Fruit fly (Drosophila melanogaster): ENCODE results near the gene Nup93-1.

Gene Nup93-1

DNA sequence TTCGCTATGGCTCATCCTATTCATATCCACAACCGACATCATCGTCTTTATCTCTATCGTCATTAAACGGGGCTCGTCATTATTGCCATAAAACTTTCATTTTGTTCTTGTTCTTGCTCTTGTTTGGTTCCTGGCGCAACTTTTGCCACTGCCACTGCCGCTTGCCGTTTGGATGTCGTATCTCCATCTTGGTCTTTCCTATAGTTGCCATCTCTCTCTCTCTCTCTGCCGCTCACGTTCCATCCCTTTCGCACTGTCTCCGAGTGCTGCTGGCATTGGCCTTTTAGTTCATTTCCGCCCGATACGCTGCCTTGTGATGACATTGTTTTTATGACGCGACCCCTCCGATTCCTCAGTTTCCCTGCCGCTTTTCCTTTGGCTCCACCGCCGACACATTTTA is 30.2 kb upstream of the Nup93-1 start:
- TF ChIP-seq CG7101 (tag; optimal IDR thresholded peaks at IDR 0.05): no peak
- TF ChIP-seq Mnt (GFP tag; optimal IDR thresholded peaks at IDR 0.05): no peak
- no peak for TF ChIP-seq kay (GFP tag; ENCODE audit: borderline replicate concordance)
- TF ChIP-seq CG33017 (tag; optimal IDR thresholded peaks at IDR 0.05): no peak
- no peak for TF ChIP-seq Hr96 (GFP tag; optimal IDR thresholded peaks at IDR 0.05)
- TF ChIP-seq CG1620 (GFP tag; optimal IDR thresholded peaks at IDR 0.05): no peak
- TF ChIP-seq ovo (GFP tag; optimal IDR thresholded peaks at IDR 0.05): no peak
- no peak for TF ChIP-seq CG11617 (GFP tag; optimal IDR thresholded peaks at IDR 0.05)
- TF ChIP-seq cic (GFP tag; optimal IDR thresholded peaks at IDR 0.05): no peak
- TF ChIP-seq pad (GFP tag; optimal IDR thresholded peaks at IDR 0.05): no peak
- TF ChIP-seq Crg-1 (GFP tag; optimal IDR thresholded peaks at IDR 0.05): no peak
- no peak for TF ChIP-seq Clk (GFP tag; optimal IDR thresholded peaks at IDR 0.05)

DNA sequence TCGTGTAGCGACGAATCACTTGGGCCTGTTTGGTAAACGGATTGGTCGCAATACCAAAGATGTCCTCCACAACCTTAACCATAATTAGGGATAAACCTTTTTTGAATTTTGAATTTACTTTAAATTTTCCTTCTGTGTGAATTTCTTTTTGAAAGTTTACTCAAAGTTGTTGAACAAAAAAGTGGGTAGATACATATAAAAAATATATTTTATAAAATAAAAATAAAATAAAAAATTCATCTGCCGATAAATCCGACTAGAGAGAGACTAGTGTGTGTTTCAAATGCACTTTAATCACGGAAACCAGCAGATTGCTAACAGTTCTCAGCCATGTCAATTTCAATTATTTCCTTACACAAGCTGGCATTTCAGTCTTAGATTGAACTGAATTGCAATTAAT is 25.1 kb upstream of the Nup93-1 start, which contains the start of gene CG10996:
Gene CG10996, minus strand, starts transcription at position 101 of the 400 bp plus-strand sequence.
- no peak for TF ChIP-seq kay (GFP tag; ENCODE audit: borderline replicate concordance)
- TF ChIP-seq ovo (GFP tag; optimal IDR thresholded peaks at IDR 0.05): no peak

DNA sequence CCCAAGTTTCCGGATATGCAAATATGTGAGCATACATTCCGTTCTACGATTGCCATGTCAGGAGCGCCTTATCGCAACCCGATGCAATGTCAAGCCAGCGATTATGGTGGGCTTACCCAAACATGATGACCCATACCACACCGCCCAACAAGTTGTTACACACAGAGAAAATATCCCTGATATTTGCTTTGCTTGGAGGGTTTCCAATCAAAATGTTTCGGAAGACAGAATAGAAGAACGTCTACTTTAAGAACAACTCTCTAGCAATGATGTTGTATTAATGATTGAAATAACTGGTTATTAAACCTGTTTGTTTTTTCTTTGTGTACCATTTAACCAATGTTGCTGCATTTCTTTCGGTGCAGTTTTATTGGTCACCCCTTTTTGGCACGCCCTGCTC is 21.9 kb upstream of the Nup93-1 start:
- peak; percentile 22 for TF ChIP-seq tj (GFP tag; optimal IDR thresholded peaks at IDR 0.05)
- no peak for TF ChIP-seq cic (GFP tag; optimal IDR thresholded peaks at IDR 0.05)

DNA sequence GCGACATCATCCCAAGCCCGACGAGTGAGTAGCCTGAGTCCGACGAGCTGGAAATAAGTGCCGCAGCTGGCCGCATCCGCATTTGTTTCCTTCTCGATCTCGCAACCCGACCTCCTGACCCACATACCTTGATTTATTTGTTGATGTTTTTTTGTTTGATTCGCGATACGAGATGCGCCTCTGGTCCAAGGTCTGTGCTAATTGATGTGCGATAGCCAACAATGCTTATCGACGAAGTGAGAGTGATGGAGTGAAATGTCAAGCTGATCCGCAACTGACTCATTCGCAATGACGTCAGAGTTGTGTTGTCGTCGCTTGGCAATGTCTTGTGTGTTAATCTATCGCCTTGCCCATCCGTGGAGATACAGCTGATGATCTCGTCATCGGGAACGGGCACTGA is 18.2 kb upstream of the Nup93-1 start:
- TF ChIP-seq kay (GFP tag; ENCODE audit: borderline replicate concordance): no peak
- TF ChIP-seq Clk (GFP tag; optimal IDR thresholded peaks at IDR 0.05): no peak
- TF ChIP-seq Mnt (GFP tag; optimal IDR thresholded peaks at IDR 0.05): no peak
- TF ChIP-seq Hr96 (GFP tag; optimal IDR thresholded peaks at IDR 0.05): no peak
- TF ChIP-seq cnc (optimal IDR thresholded peaks at IDR 0.05): no peak
- TF ChIP-seq cic (GFP tag; optimal IDR thresholded peaks at IDR 0.05): no peak
- TF ChIP-seq bab1 (GFP tag; optimal IDR thresholded peaks at IDR 0.05): no peak
- no peak for TF ChIP-seq CG33017 (tag; optimal IDR thresholded peaks at IDR 0.05)
- no peak for TF ChIP-seq Crg-1 (GFP tag; optimal IDR thresholded peaks at IDR 0.05)

DNA sequence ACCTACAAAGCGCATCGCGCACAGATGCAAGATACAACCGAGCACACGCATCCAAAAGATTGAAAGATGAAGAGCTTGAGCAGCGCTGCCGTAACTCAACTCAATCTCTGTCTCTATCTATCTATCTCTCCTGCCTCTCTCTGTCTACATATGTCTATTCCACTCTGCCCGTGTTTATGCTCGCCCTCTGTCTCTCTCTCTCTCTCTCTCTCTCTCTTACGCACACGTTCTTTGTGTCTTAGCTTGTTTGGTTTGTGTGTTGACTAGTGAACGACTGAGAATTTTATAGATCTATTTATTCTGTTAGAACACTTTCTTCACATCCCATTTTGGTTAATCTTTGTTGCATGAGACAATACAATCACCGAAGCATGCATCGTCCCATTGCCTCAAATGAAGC is 17.1 kb upstream of the Nup93-1 start:
- TF ChIP-seq CG14711 (tag; optimal IDR thresholded peaks at IDR 0.05) (no peak), CG11617 (GFP tag; optimal IDR thresholded peaks at IDR 0.05) (no peak), CG7101 (tag; optimal IDR thresholded peaks at IDR 0.05) (no peak), Mnt (GFP tag; optimal IDR thresholded peaks at IDR 0.05) (no peak), CG33017 (tag; optimal IDR thresholded peaks at IDR 0.05) (no peak), CG1620 (GFP tag; optimal IDR thresholded peaks at IDR 0.05) (no peak), CG5204 (GFP tag; optimal IDR thresholded peaks at IDR 0.05) (no peak), kay (GFP tag; ENCODE audit: borderline replicate concordance) (no peak), bab1 (GFP tag; optimal IDR thresholded peaks at IDR 0.05) (no peak), Clk (GFP tag; optimal IDR thresholded peaks at IDR 0.05) (no peak), cnc (optimal IDR thresholded peaks at IDR 0.05) (no peak), pad (GFP tag; optimal IDR thresholded peaks at IDR 0.05) (no peak), cic (GFP tag; optimal IDR thresholded peaks at IDR 0.05) (no peak), ovo (GFP tag; optimal IDR thresholded peaks at IDR 0.05) (no peak), CG7045 (GFP tag; optimal IDR thresholded peaks at IDR 0.05) (no peak), toe (GFP tag; optimal IDR thresholded peaks at IDR 0.05) (no peak), Hr96 (GFP tag; optimal IDR thresholded peaks at IDR 0.05) (no peak), CG12768 (GFP tag; optimal IDR thresholded peaks at IDR 0.05) (no peak), Crg-1 (GFP tag; optimal IDR thresholded peaks at IDR 0.05) (no peak), tj (GFP tag; optimal IDR thresholded peaks at IDR 0.05) (no peak)

DNA sequence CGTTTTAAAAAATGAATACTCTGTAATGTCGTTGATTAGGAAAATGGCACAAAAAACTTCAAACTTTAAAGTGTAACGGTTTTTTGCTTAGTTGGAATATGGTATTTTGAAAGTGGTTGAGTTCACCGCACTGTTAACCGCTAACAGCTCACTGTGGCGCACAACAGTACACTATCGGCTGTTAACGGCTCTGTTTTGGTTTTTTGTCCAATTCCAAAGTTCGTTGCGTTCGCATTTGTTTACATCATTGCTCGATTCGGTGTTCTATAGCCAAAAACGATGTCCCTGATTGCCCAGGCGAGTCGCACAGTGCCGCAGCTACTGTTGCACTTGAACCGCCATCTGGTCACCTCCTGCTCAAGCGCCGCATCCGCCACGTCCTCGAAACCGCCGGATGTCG is 11.1 kb upstream of the Nup93-1 start, which contains the start of gene CG11095:
Gene CG11095, plus strand, starts transcription at position 205 of the 400 bp plus-strand sequence.
- TF ChIP-seq CG12768 (GFP tag; optimal IDR thresholded peaks at IDR 0.05) (peak; percentile 45), Clk (GFP tag; optimal IDR thresholded peaks at IDR 0.05) (no peak)

DNA sequence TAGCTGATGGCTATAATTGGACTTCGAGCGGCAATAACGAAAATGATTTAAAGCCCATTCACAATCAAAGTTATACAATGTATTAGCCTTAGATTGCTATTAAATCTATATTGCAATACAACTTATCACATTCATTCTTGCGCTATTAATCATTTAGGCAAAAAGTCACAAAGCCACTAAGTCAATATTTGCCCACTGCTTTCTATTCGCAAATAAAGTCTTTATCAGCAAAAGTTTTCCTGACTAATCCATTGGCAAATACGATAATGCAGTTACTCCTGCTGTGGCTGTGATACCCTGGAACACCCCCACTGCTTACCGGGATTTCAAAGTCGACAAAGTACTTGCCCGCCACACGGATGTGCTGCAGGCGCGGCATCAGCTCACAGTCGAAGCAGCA is 8.6 kb upstream of the Nup93-1 start:
- TF ChIP-seq ovo (GFP tag; optimal IDR thresholded peaks at IDR 0.05): peak; percentile 53
- TF ChIP-seq Clk (GFP tag; optimal IDR thresholded peaks at IDR 0.05): no peak
- peak; percentile 62 for TF ChIP-seq CG7101 (tag; optimal IDR thresholded peaks at IDR 0.05)
- peak; percentile 25 for TF ChIP-seq CG14711 (tag; optimal IDR thresholded peaks at IDR 0.05)
- no peak for TF ChIP-seq CG1620 (GFP tag; optimal IDR thresholded peaks at IDR 0.05)
- no peak for TF ChIP-seq toe (GFP tag; optimal IDR thresholded peaks at IDR 0.05)
- no peak for TF ChIP-seq bab1 (GFP tag; optimal IDR thresholded peaks at IDR 0.05)
- TF ChIP-seq CG12768 (GFP tag; optimal IDR thresholded peaks at IDR 0.05): peak; percentile 62
- peak; percentile 47 for TF ChIP-seq pad (GFP tag; optimal IDR thresholded peaks at IDR 0.05)
- TF ChIP-seq tj (GFP tag; optimal IDR thresholded peaks at IDR 0.05): no peak
- TF ChIP-seq kay (GFP tag; ENCODE audit: borderline replicate concordance): peak; percentile 1
- TF ChIP-seq Mnt (GFP tag; optimal IDR thresholded peaks at IDR 0.05): no peak
- TF ChIP-seq cic (GFP tag; optimal IDR thresholded peaks at IDR 0.05): peak; percentile 86
- peak; percentile 37 for TF ChIP-seq CG11617 (GFP tag; optimal IDR thresholded peaks at IDR 0.05)
- no peak for TF ChIP-seq Hr96 (GFP tag; optimal IDR thresholded peaks at IDR 0.05)
- peak; percentile 21 for TF ChIP-seq Crg-1 (GFP tag; optimal IDR thresholded peaks at IDR 0.05)
- no peak for TF ChIP-seq CG5204 (GFP tag; optimal IDR thresholded peaks at IDR 0.05)
- peak; percentile 21 for TF ChIP-seq CG7045 (GFP tag; optimal IDR thresholded peaks at IDR 0.05)
- peak; percentile 5 for TF ChIP-seq CG33017 (tag; optimal IDR thresholded peaks at IDR 0.05)
- no peak for TF ChIP-seq cnc (optimal IDR thresholded peaks at IDR 0.05)
